Worm (Caenorhabditis elegans) whole organism, L1 larva: Measurements from ENCODE around the gene gst-9.
A peak's percentile ranks its signal among the peaks of the same experiment; 100 is the strongest.
"Not testable (repeated sequence)": the region's sequence is repeated elsewhere in the genome, so short reads cannot be mapped to it uniquely, and the experiment has no call there.

Source experiments
- C04F5.9 ChIP-seq: sonication (generic microtip); optimal IDR thresholded peaks from 2 replicates; lab custom pipeline; 2016; ENCODE audit warnings: missing genetic modification characterization, missing compliant biosample characterization
- C16A3.4 ChIP-seq: fragments of 150-350 bp; optimal IDR thresholded peaks from 2 replicates; lab custom pipeline; 2014; ENCODE audit warnings: missing biosample characterization, missing genetic modification characterization
- C34B4.2 ChIP-seq: sonication (generic microtip); optimal IDR thresholded peaks from 2 replicates; lab custom pipeline; 2017; ENCODE audit warnings: mild to moderate bottlenecking, missing genetic modification characterization, missing compliant biosample characterization
- Y116A8C.19 ChIP-seq: sonication (generic microtip); optimal IDR thresholded peaks from 2 replicates; lab custom pipeline; 2016; ENCODE audit warnings: missing compliant biosample characterization, missing genetic modification characterization, borderline replicate concordance
- alr-1 ChIP-seq: fragments of 200-800 bp; sonication (Bioruptor generic); optimal IDR thresholded peaks from 2 replicates; lab custom pipeline; 2018; ENCODE audit warnings: borderline replicate concordance, mild to moderate bottlenecking, missing genetic modification characterization, missing compliant biosample characterization
- aly-2 ChIP-seq: fragments of 150-350 bp; optimal IDR thresholded peaks from 2 replicates; lab custom pipeline; 2014; ENCODE audit warnings: missing biosample characterization, missing genetic modification characterization
- ceh-63 ChIP-seq: fragments of 200-800 bp; sonication (Bioruptor generic); optimal IDR thresholded peaks from 2 replicates; lab custom pipeline; 2018; ENCODE audit warnings: mild to moderate bottlenecking, missing genetic modification characterization, missing compliant biosample characterization
- ceh-8 ChIP-seq: fragments of 200-800 bp; sonication (Bioruptor generic); optimal IDR thresholded peaks from 2 replicates; lab custom pipeline; 2018; ENCODE audit warnings: mild to moderate bottlenecking, missing genetic modification characterization, moderate library complexity, missing compliant biosample characterization
- ceh-82 ChIP-seq, 3 experiments: fragments of 150-350 bp in 1 of 3; sonication (generic microtip) in 2 of 3; optimal IDR thresholded peaks; 2 replicates each; lab custom pipeline; 2014 to 2017; ENCODE audit warnings: missing biosample characterization in 3 of 3, missing genetic modification characterization in 3 of 3
- ceh-88 ChIP-seq: fragments of 200-800 bp; sonication (Bioruptor generic); IDR thresholded peaks from 2 replicates; pipeline ENCODE4 v1.3.6; 2022; ENCODE audit warnings: missing genetic modification characterization, missing compliant biosample characterization
- ces-1 ChIP-seq: fragments of 150-350 bp; optimal IDR thresholded peaks from 2 replicates; lab custom pipeline; 2014; ENCODE audit warnings: missing biosample characterization, missing genetic modification reagents, missing genetic modification characterization
- egl-13 ChIP-seq: sonication (generic microtip); optimal IDR thresholded peaks from 2 replicates; lab custom pipeline; 2016; ENCODE audit warnings: missing genotype, missing genetic modification reagents, missing genetic modification characterization, missing compliant biosample characterization
- elt-3 ChIP-seq, 6 experiments: fragments of 150-350 bp in 1 of 6; sonication (generic microtip); optimal IDR thresholded peaks; 2 replicates each; lab custom pipeline; 2017 to 2018; ENCODE audit warnings: missing biosample characterization in 6 of 6, missing genetic modification characterization in 6 of 6, inconsistent platforms in 1 of 6
- fkh-10 ChIP-seq: sonication (generic microtip); optimal IDR thresholded peaks from 2 replicates; lab custom pipeline; 2017; ENCODE audit warnings: missing biosample characterization, missing genetic modification reagents, missing genetic modification characterization
- fkh-8 ChIP-seq: sonication (generic microtip); optimal IDR thresholded peaks from 2 replicates; lab custom pipeline; 2016; ENCODE audit warnings: mild to moderate bottlenecking, missing genetic modification characterization, missing compliant biosample characterization
- grh-1 ChIP-seq: fragments of 200-800 bp; sonication (Bioruptor generic); IDR thresholded peaks from 2 replicates; pipeline ENCODE4 v1.3.6; 2022; ENCODE audit warnings: missing genetic modification reagents, missing genetic modification characterization, missing compliant biosample characterization
- hpl-2 ChIP-seq: fragments of 150-350 bp; optimal IDR thresholded peaks from 2 replicates; lab custom pipeline; 2014; ENCODE audit warnings: missing biosample characterization, missing genetic modification reagents, missing genetic modification characterization
- irx-1 ChIP-seq: sonication (generic microtip); optimal IDR thresholded peaks from 2 replicates; lab custom pipeline; 2016; ENCODE audit warnings: missing genetic modification characterization, missing compliant biosample characterization
- isw-1 ChIP-seq: fragments of 200-800 bp; sonication (Bioruptor generic); IDR thresholded peaks from 2 replicates; pipeline ENCODE4 v1.3.6; 2022; ENCODE audit warnings: missing genetic modification characterization, missing compliant biosample characterization
- lin-13 ChIP-seq: fragments of 150-350 bp; optimal IDR thresholded peaks from 2 replicates; lab custom pipeline; 2014; ENCODE audit warnings: missing biosample characterization, missing genetic modification reagents, missing genetic modification characterization
- lin-15B ChIP-seq: fragments of 150-350 bp; sonication (generic microtip); optimal IDR thresholded peaks from 3 replicates; lab custom pipeline; 2014; ENCODE audit warnings: missing biosample characterization, missing genetic modification characterization
- lin-39 ChIP-seq: fragments of 150-350 bp; optimal IDR thresholded peaks from 2 replicates; lab custom pipeline; 2014; ENCODE audit warnings: missing biosample characterization, missing genetic modification reagents, missing genetic modification characterization
- lir-3 ChIP-seq: sonication (generic microtip); optimal IDR thresholded peaks from 2 replicates; lab custom pipeline; 2016; ENCODE audit warnings: mild to moderate bottlenecking, missing genetic modification characterization, moderate library complexity, missing compliant biosample characterization; ENCODE audit not compliant: poor library complexity
- mab-9 ChIP-seq: fragments of 200-800 bp; sonication (Bioruptor generic); IDR thresholded peaks from 2 replicates; pipeline ENCODE4 v1.3.6; 2022; ENCODE audit warnings: missing genetic modification reagents, missing genetic modification characterization, missing compliant biosample characterization
- mdl-1 ChIP-seq, 2 experiments: fragments of 150-350 bp; optimal IDR thresholded peaks; 2 replicates each; lab custom pipeline; 2014 to 2017; ENCODE audit warnings: missing biosample characterization in 2 of 2, missing genetic modification characterization in 2 of 2, inconsistent platforms in 1 of 2
- mef-2 ChIP-seq: fragments of 150-350 bp; optimal IDR thresholded peaks from 2 replicates; lab custom pipeline; 2014; ENCODE audit warnings: missing biosample characterization, missing genetic modification characterization
- mep-1 ChIP-seq: fragments of 150-350 bp; optimal IDR thresholded peaks from 2 replicates; lab custom pipeline; 2014; ENCODE audit warnings: missing biosample characterization, missing genetic modification characterization
- nhr-11 ChIP-seq: fragments of 150-350 bp; optimal IDR thresholded peaks from 2 replicates; lab custom pipeline; 2014; ENCODE audit warnings: missing biosample characterization, missing genetic modification characterization
- nhr-12 ChIP-seq: sonication (generic microtip); optimal IDR thresholded peaks from 2 replicates; lab custom pipeline; 2017; ENCODE audit warnings: missing biosample characterization, missing genetic modification characterization
- nhr-20 ChIP-seq: sonication (generic microtip); optimal IDR thresholded peaks from 2 replicates; lab custom pipeline; 2016; ENCODE audit warnings: mild to moderate bottlenecking, missing genetic modification characterization, missing compliant biosample characterization
- nhr-237 ChIP-seq: fragments of 150-350 bp; optimal IDR thresholded peaks from 2 replicates; lab custom pipeline; 2014; ENCODE audit warnings: missing biosample characterization, missing genetic modification characterization
- nhr-28 ChIP-seq: fragments of 150-350 bp; optimal IDR thresholded peaks from 2 replicates; lab custom pipeline; 2014; ENCODE audit warnings: missing biosample characterization, missing genetic modification characterization
- nhr-47 ChIP-seq: sonication (generic microtip); optimal IDR thresholded peaks from 2 replicates; lab custom pipeline; 2016; ENCODE audit warnings: mild to moderate bottlenecking, missing genetic modification characterization, moderate library complexity, missing compliant biosample characterization
- nhr-71 ChIP-seq: sonication (generic microtip); optimal IDR thresholded peaks from 2 replicates; lab custom pipeline; 2016; ENCODE audit warnings: mild to moderate bottlenecking, missing genetic modification characterization, moderate library complexity, missing compliant biosample characterization
- nhr-76 ChIP-seq: sonication (generic microtip); optimal IDR thresholded peaks from 2 replicates; lab custom pipeline; 2017; ENCODE audit warnings: missing biosample characterization, missing genetic modification characterization
- pqm-1 ChIP-seq: sonication (generic microtip); optimal IDR thresholded peaks from 3 replicates; lab custom pipeline; 2017; ENCODE audit warnings: missing biosample characterization, missing genetic modification characterization
- skn-1 ChIP-seq: fragments of 150-350 bp; optimal IDR thresholded peaks from 2 replicates; lab custom pipeline; 2014; ENCODE audit warnings: missing biosample characterization, missing genetic modification characterization
- snpc-4 ChIP-seq: fragments of 150-350 bp; optimal IDR thresholded peaks from 2 replicates; lab custom pipeline; 2014; ENCODE audit warnings: missing biosample characterization, missing genetic modification characterization
- snu-23 ChIP-seq: sonication (generic microtip); optimal IDR thresholded peaks from 2 replicates; lab custom pipeline; 2016; ENCODE audit warnings: missing genetic modification characterization, missing compliant biosample characterization
- sox-4 ChIP-seq: sonication (generic microtip); optimal IDR thresholded peaks from 2 replicates; lab custom pipeline; 2016; ENCODE audit warnings: missing genetic modification characterization, missing compliant biosample characterization
- swsn-7 ChIP-seq: sonication (generic microtip); optimal IDR thresholded peaks from 2 replicates; lab custom pipeline; 2016; ENCODE audit warnings: missing genetic modification characterization, missing compliant biosample characterization
- tlp-1 ChIP-seq: fragments of 150-350 bp; optimal IDR thresholded peaks from 2 replicates; lab custom pipeline; 2014; ENCODE audit warnings: missing biosample characterization, missing genetic modification characterization
- unc-130 ChIP-seq: fragments of 150-350 bp; optimal IDR thresholded peaks from 2 replicates; lab custom pipeline; 2017; ENCODE audit warnings: missing biosample characterization, missing genetic modification characterization, inconsistent platforms
- unc-30 ChIP-seq: sonication (generic microtip); optimal IDR thresholded peaks from 2 replicates; lab custom pipeline; 2017; ENCODE audit warnings: missing biosample characterization, missing genetic modification characterization
- unc-62 ChIP-seq: fragments of 150-350 bp; optimal IDR thresholded peaks from 2 replicates; lab custom pipeline; 2014; ENCODE audit warnings: missing biosample characterization, missing genetic modification reagents, missing genetic modification characterization
- vab-15 ChIP-seq: sonication (generic microtip); optimal IDR thresholded peaks from 2 replicates; lab custom pipeline; 2017; ENCODE audit warnings: missing genotype, mild to moderate bottlenecking, missing genetic modification characterization, missing compliant biosample characterization
- zip-4 ChIP-seq: fragments of 200-800 bp; sonication (Bioruptor generic); optimal IDR thresholded peaks from 2 replicates; lab custom pipeline; 2018; ENCODE audit warnings: mild to moderate bottlenecking, missing genetic modification characterization, moderate library complexity, missing compliant biosample characterization

The gst-9 gene

ce11 chrII:4842143-4842658 lies 49.2 kb upstream of the gst-9 start, which contains the start of the genes T23B7.2 and nspd-4:
Gene T23B7.2 (minus strand): TSS chrII:4842243.
Gene nspd-4 (plus strand): TSS chrII:4842608.
- TF ChIP-seq vab-15 (tag; lab: Kevin White, UChicago); ceh-88 (GFP tag; lab: Robert Waterston, UW); nhr-237 (tag; lab: Kevin White, UChicago): not testable (repeated sequence)
- TF ChIP-seq, all 84 proteins: peak for 0; not testable (repeated sequence) for 84

ce11 chrII:4849885-4850284 lies 41.5 kb upstream of the gst-9 start, which contains the start of gene T23B7.3:
Gene T23B7.3 (plus strand): TSS chrII:4850185.
- no peak for TF ChIP-seq nhr-11
- TF ChIP-seq mab-9 (GFP tag; lab: Robert Waterston, UW): no peak
- no peak for TF ChIP-seq skn-1 (tag; lab: Kevin White, UChicago)
- peak; percentile 29 for TF ChIP-seq nhr-71 (tag; lab: Kevin White, UChicago)
- TF ChIP-seq fkh-8 (tag; lab: Kevin White, UChicago): peak; percentile 25
- TF ChIP-seq, all 84 proteins: peak for 2

- TF ChIP-seq snpc-4 (tag; lab: Kevin White, UChicago): peak; percentile 91
- peak; percentile 92 for TF ChIP-seq egl-13
- TF ChIP-seq ces-1 (GFP tag; lab: Kevin White, UChicago): no peak
- TF ChIP-seq Y116A8C.19 (tag; lab: Kevin White, UChicago): no peak
- TF ChIP-seq elt-3 (tag; optimal IDR thresholded peaks at IDR 0.05; lab: Kevin White, UChicago): peak in 3 of 6 experiments; percentile 50 to 90 (median 90)
- TF ChIP-seq C34B4.2 (tag; lab: Kevin White, UChicago): peak; percentile 39
- TF ChIP-seq mef-2 (tag; lab: Kevin White, UChicago): peak; percentile 44
- peak; percentile 98 for TF ChIP-seq nhr-20 (tag; lab: Kevin White, UChicago)
- TF ChIP-seq irx-1 (tag; lab: Kevin White, UChicago): peak; percentile 93
- TF ChIP-seq sox-4: peak; percentile 93
- peak; percentile 91 for TF ChIP-seq lin-15B
- peak; percentile 92 for TF ChIP-seq fkh-8 (tag; lab: Kevin White, UChicago)
- peak; percentile 97 for TF ChIP-seq unc-130 (tag; lab: Kevin White, UChicago)
- peak; percentile 93 for TF ChIP-seq ceh-8 (GFP tag; lab: Kevin White, UChicago)
- peak; percentile 88 for TF ChIP-seq aly-2
- TF ChIP-seq grh-1 (GFP tag; lab: Robert Waterston, UW): peak; percentile 95
- TF ChIP-seq isw-1: peak; percentile 91
- TF ChIP-seq ceh-63: no peak
- peak; percentile 29 for TF ChIP-seq hpl-2
- TF ChIP-seq lin-13 (GFP tag; lab: Kevin White, UChicago): peak; percentile 93
- peak; percentile 95 to 96 (median 96) for TF ChIP-seq ceh-82 (tag; optimal IDR thresholded peaks at IDR 0.05; lab: Kevin White, UChicago)
- peak; percentile 97 for TF ChIP-seq snu-23
- TF ChIP-seq tlp-1: no peak
- TF ChIP-seq mep-1 (tag; lab: Kevin White, UChicago): peak; percentile 99
- peak; percentile 89 for TF ChIP-seq zip-4
- TF ChIP-seq unc-30: peak; percentile 57
- peak; percentile 97 for TF ChIP-seq swsn-7
- TF ChIP-seq mab-9 (GFP tag; lab: Robert Waterston, UW): peak; percentile 85
- TF ChIP-seq nhr-47: peak; percentile 97
- peak; percentile 97 for TF ChIP-seq lin-39 (tag; lab: Kevin White, UChicago)
- TF ChIP-seq nhr-76 (tag; lab: Kevin White, UChicago): no peak
- no peak for TF ChIP-seq pqm-1
- peak; percentile 83 for TF ChIP-seq lir-3 (tag; lab: Kevin White, UChicago)
- peak in 1 of 2 experiments; percentile 78 for TF ChIP-seq mdl-1 (tag; optimal IDR thresholded peaks at IDR 0.05; lab: Kevin White, UChicago)
- TF ChIP-seq C04F5.9 (tag; lab: Kevin White, UChicago): peak; percentile 93
- TF ChIP-seq unc-62 (GFP tag; lab: Kevin White, UChicago): no peak
- TF ChIP-seq nhr-12 (tag; lab: Kevin White, UChicago): peak; percentile 24
- peak; percentile 97 for TF ChIP-seq C16A3.4
- peak; percentile 44 for TF ChIP-seq nhr-28 (tag; lab: Kevin White, UChicago)
- TF ChIP-seq fkh-10 (GFP tag; lab: Kevin White, UChicago): peak; percentile 86
- no peak for TF ChIP-seq alr-1 (tag; lab: Kevin White, UChicago)
- peak; percentile 88 for TF ChIP-seq nhr-11
These were observed 39.7 kb upstream of the gst-9 start, which contains the start of gene dnj-9 for ce11 chrII:4851594-4852106. Gene dnj-9 (plus strand): TSS chrII:4852056.
